Worm (Caenorhabditis elegans) whole organism, L2 larva: ENCODE results near the gene srx-65.

Experiments
- fos-1 ChIP-seq: fragments of 150-350 bp; optimal IDR thresholded peaks from 2 replicates; lab custom pipeline; 2014; ENCODE audit warnings: missing biosample characterization, missing genetic modification characterization
- gmeb-1 ChIP-seq: fragments of 150-350 bp; optimal IDR thresholded peaks from 2 replicates; lab custom pipeline; 2014; ENCODE audit warnings: missing biosample characterization, missing genetic modification characterization
- nhr-25 ChIP-seq: fragments of 150-350 bp; sonication (generic microtip); optimal IDR thresholded peaks from 3 replicates; lab custom pipeline; 2014; ENCODE audit warnings: missing biosample characterization, missing genetic modification characterization

DNA sequence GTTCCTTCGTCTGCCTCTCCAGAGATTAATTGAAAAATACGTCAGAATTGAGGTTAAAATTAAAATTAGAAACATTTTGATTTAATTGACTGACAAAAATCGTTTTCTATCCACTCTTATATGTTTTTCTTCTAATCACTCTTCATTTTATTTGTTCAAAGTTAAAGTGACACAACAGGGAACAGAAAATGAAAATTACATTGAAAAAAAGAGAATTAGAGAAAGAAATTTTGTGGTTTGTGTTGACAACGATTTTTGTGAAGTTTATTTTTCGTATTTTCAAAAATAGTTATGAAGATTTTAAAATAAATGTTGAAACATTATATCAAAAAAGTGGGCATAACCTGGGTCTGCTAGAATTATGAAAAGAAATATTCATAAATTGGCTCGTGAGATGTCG, 35.9 kb downstream of the srx-65 start, which contains the start of gene cyp-34A5:
- no peak for TF ChIP-seq gmeb-1 (tag; lab: Kevin White, UChicago)
- no peak for TF ChIP-seq nhr-25
- TF ChIP-seq fos-1 (tag; lab: Kevin White, UChicago) = no peak
